Worm (Caenorhabditis elegans) whole organism, mixed stage, embryonic: Measurements from ENCODE around the gene Y54H5A.2.

Experiments used
- bed-3 ChIP-seq: fragments of 200-800 bp; sonication (Bioruptor generic); optimal IDR thresholded peaks from 3 replicates; lab custom pipeline; 2018; ENCODE audit warnings: mild to moderate bottlenecking, missing genetic modification characterization, moderate library complexity, missing compliant biosample characterization
- blmp-1 ChIP-seq: fragments of 150-350 bp; optimal IDR thresholded peaks from 2 replicates; lab custom pipeline; 2014; ENCODE audit warnings: missing biosample characterization, missing genetic modification characterization
- ceh-43 ChIP-seq: fragments of 200-800 bp; sonication (Bioruptor generic); optimal IDR thresholded peaks from 2 replicates; lab custom pipeline; 2018; ENCODE audit warnings: mild to moderate bottlenecking, missing genetic modification characterization, moderate library complexity, missing compliant biosample characterization
- ceh-83 ChIP-seq: fragments of 200-800 bp; sonication (Bioruptor generic); optimal IDR thresholded peaks from 2 replicates; lab custom pipeline; 2018; ENCODE audit warnings: mild to moderate bottlenecking, missing genetic modification characterization, missing compliant biosample characterization
- drap-1 ChIP-seq: fragments of 200-800 bp; sonication (Bioruptor generic); optimal IDR thresholded peaks from 3 replicates; lab custom pipeline; 2018; ENCODE audit warnings: mild to moderate bottlenecking, missing genetic modification characterization, missing compliant biosample characterization
- elt-1 ChIP-seq: sonication (generic microtip); optimal IDR thresholded peaks from 2 replicates; lab custom pipeline; 2017; ENCODE audit warnings: missing genetic modification characterization, mild to moderate bottlenecking, missing compliant biosample characterization, antibody characterized with exemption, moderate library complexity, borderline replicate concordance; ENCODE audit not compliant: insufficient read depth
- mep-1 ChIP-seq: fragments of 150-350 bp; optimal IDR thresholded peaks from 2 replicates; lab custom pipeline; 2017; ENCODE audit warnings: missing biosample characterization, missing genetic modification reagents, missing genetic modification characterization, inconsistent platforms
- unc-39 ChIP-seq: fragments of 150-350 bp; optimal IDR thresholded peaks from 2 replicates; lab custom pipeline; 2014; ENCODE audit warnings: missing biosample characterization, missing genetic modification characterization
- zip-8 ChIP-seq: fragments of 150-350 bp; optimal IDR thresholded peaks from 2 replicates; lab custom pipeline; 2014; ENCODE audit warnings: missing biosample characterization, missing genetic modification characterization
- ztf-11 ChIP-seq: fragments of 150-350 bp; optimal IDR thresholded peaks from 2 replicates; lab custom pipeline; 2014; ENCODE audit warnings: missing biosample characterization, missing genetic modification characterization

ce11 chrIII:5150012-5150411, 634 bp upstream of the Y54H5A.2 start:
- TF ChIP-seq blmp-1 (tag; lab: Kevin White, UChicago) = no peak
- TF ChIP-seq mep-1 = no peak
- TF ChIP-seq drap-1 = no peak
- TF ChIP-seq zip-8 = peak; percentile 85
- TF ChIP-seq ztf-11 = no peak
- TF ChIP-seq unc-39 = no peak
- TF ChIP-seq elt-1 = no peak
- TF ChIP-seq bed-3 (GFP tag; lab: Kevin White, UChicago) = no peak
- no peak for TF ChIP-seq ceh-43 (GFP tag; lab: Kevin White, UChicago)
- no peak for TF ChIP-seq ceh-83 (GFP tag; lab: Kevin White, UChicago)
